Fruit fly (Drosophila melanogaster): ENCODE data around the gene CG15547.

DNA sequence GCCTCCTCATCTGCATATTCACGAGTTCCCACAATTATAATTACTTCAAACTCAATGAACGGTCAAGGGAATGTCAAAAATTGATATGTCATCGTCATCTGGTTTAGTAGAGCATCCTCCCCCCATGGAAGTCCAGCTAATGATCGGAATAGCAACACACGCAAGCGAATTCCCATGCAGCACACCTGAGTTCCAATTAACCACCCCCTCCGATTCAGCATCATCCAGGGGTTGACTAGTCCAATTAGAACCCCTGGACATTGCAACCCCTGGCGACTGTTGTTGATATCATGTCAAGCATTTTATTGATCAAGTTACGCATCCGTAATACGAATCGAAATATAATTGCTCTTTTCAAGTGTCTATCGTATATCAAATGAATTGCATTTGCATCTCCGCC lies 32.8 kb downstream of the CG15547 start:
- TF ChIP-seq CG8478 (optimal IDR thresholded peaks at IDR 0.05) (no peak), EcR (GFP tag; optimal IDR thresholded peaks at IDR 0.05) (no peak), pan (optimal IDR thresholded peaks at IDR 0.05) (no peak), psq (optimal IDR thresholded peaks at IDR 0.05) (no peak), Dll (optimal IDR thresholded peaks at IDR 0.05) (no peak)

Measured in whole organism.